Fruit fly (Drosophila melanogaster) whole organism, embryonic: Measurements from ENCODE around the gene Pis.
A peak's percentile ranks its signal among the peaks of the same experiment; 100 is the strongest.

Source experiments
- Aef1 ChIP-seq: fragments of 200-800 bp; sonication (Bioruptor generic); IDR thresholded peaks from 3 replicates; pipeline ENCODE4 v1.3.6; 2022; ENCODE audit warnings: missing biosample characterization, missing genetic modification characterization
- Antp ChIP-seq: fragments of 200-800 bp; sonication (Bioruptor generic); optimal IDR thresholded peaks from 3 replicates; lab custom pipeline; 2016; ENCODE audit warnings: missing biosample characterization, missing genetic modification characterization
- Blimp-1 ChIP-seq: fragments of 200-800 bp; sonication (Bioruptor generic); optimal IDR thresholded peaks from 3 replicates; lab custom pipeline; 2018; ENCODE audit warnings: missing biosample characterization, missing genetic modification characterization, mild to moderate bottlenecking, moderate library complexity, missing genetic modification reagents
- CG10267 ChIP-seq: fragments of 200-800 bp; sonication (Bioruptor generic); optimal IDR thresholded peaks from 2 replicates; lab custom pipeline; 2018; ENCODE audit warnings: missing biosample characterization, mild to moderate bottlenecking, missing genetic modification characterization, moderate library complexity
- CG14860 ChIP-seq: fragments of 200-800 bp; sonication (Bioruptor generic); IDR thresholded peaks from 3 replicates; pipeline ENCODE4 v1.3.6; 2022; ENCODE audit warnings: missing biosample characterization, missing genetic modification characterization; ENCODE audit not compliant: partially characterized antibody
- CG1602 ChIP-seq: fragments of 200-800 bp; sonication (Bioruptor generic); optimal IDR thresholded peaks from 3 replicates; lab custom pipeline; 2016; ENCODE audit warnings: missing biosample characterization, missing genetic modification characterization
- CG18011 ChIP-seq: fragments of 200-800 bp; sonication (Bioruptor generic); optimal IDR thresholded peaks from 2 replicates; lab custom pipeline; 2017; ENCODE audit warnings: missing biosample characterization, missing genetic modification characterization, mild to moderate bottlenecking, moderate library complexity, missing genotype
- CG18262 ChIP-seq: fragments of 200-800 bp; optimal IDR thresholded peaks from 3 replicates; lab custom pipeline; 2019; ENCODE audit warnings: missing biosample characterization, mild to moderate bottlenecking, missing genetic modification characterization, moderate library complexity
- CG2202 ChIP-seq: fragments of 200-800 bp; sonication (Bioruptor generic); optimal IDR thresholded peaks from 2 replicates; lab custom pipeline; 2018; ENCODE audit warnings: missing biosample characterization, mild to moderate bottlenecking, missing genetic modification characterization
- CG30403 ChIP-seq: fragments of 200-800 bp; sonication (Bioruptor generic); optimal IDR thresholded peaks from 3 replicates; lab custom pipeline; 2016; ENCODE audit warnings: missing biosample characterization, missing genetic modification characterization
- CG3163 ChIP-seq: fragments of 200-800 bp; sonication (Bioruptor generic); optimal IDR thresholded peaks from 3 replicates; lab custom pipeline; 2016; ENCODE audit warnings: missing biosample characterization, missing genetic modification characterization
- CG3726 ChIP-seq: fragments of 200-800 bp; sonication (Bioruptor generic); IDR thresholded peaks from 3 replicates; pipeline ENCODE4, ENCODE4 v1.3.6; 2022; ENCODE audit warnings: missing biosample characterization, missing genetic modification characterization
- CG4730 ChIP-seq: fragments of 200-800 bp; sonication (Bioruptor generic); IDR thresholded peaks from 2 replicates; pipeline ENCODE4 v1.3.6; 2022; ENCODE audit warnings: missing biosample characterization, missing genetic modification characterization
- CG6683 ChIP-seq: fragments of 200-800 bp; sonication (Bioruptor generic); optimal IDR thresholded peaks from 2 replicates; lab custom pipeline; 2017; ENCODE audit warnings: missing biosample characterization, mild to moderate bottlenecking, missing genetic modification characterization, missing genetic modification reagents
- CoRest ChIP-seq: fragments of 200-800 bp; sonication (Bioruptor generic); optimal IDR thresholded peaks from 3 replicates; lab custom pipeline; 2018; ENCODE audit warnings: missing biosample characterization, mild to moderate bottlenecking, missing genetic modification characterization, moderate library complexity
- Dref ChIP-seq: fragments of 200-800 bp; sonication (Bioruptor generic); IDR thresholded peaks from 2 replicates; pipeline ENCODE4 v1.3.6; 2022; ENCODE audit warnings: missing biosample characterization, missing genetic modification characterization
- Ets65A ChIP-seq: fragments of 200-800 bp; sonication (Bioruptor generic); peaks from one replicate; lab custom pipeline; 2016; ENCODE audit warnings: missing biosample characterization, missing genetic modification characterization
- HLHmδ ChIP-seq: fragments of 200-800 bp; sonication (Bioruptor generic); optimal IDR thresholded peaks from 2 replicates; lab custom pipeline; 2018; ENCODE audit warnings: missing biosample characterization, mild to moderate bottlenecking, missing genetic modification characterization, moderate library complexity
- HmgD ChIP-seq: fragments of 200-800 bp; sonication (Bioruptor generic); optimal IDR thresholded peaks from 3 replicates; lab custom pipeline; 2016; ENCODE audit warnings: missing biosample characterization, missing genetic modification characterization
- Max ChIP-seq: fragments of 200-800 bp; sonication (Bioruptor generic); optimal IDR thresholded peaks from 2 replicates; lab custom pipeline; 2016; ENCODE audit warnings: missing biosample characterization, mild to moderate bottlenecking, missing genetic modification characterization
- Med ChIP-seq: fragments of 200-800 bp; sonication (Bioruptor generic); peaks from one replicate; lab custom pipeline; 2016; ENCODE audit warnings: missing biosample characterization, missing genetic modification characterization, mild to moderate bottlenecking, inconsistent platforms, moderate library complexity
- Mrtf ChIP-seq: fragments of 200-800 bp; sonication (Bioruptor generic); IDR thresholded peaks from 3 replicates; pipeline ENCODE4 v1.3.6; 2022; ENCODE audit warnings: missing biosample characterization, missing genetic modification characterization
- Myb ChIP-seq: fragments of 200-800 bp; sonication (Bioruptor generic); optimal IDR thresholded peaks from 2 replicates; lab custom pipeline; 2016; ENCODE audit warnings: missing biosample characterization, missing genetic modification characterization
- Spps ChIP-seq: fragments of 200-800 bp; sonication (Bioruptor generic); optimal IDR thresholded peaks from 2 replicates; lab custom pipeline; 2018; ENCODE audit warnings: missing biosample characterization, mild to moderate bottlenecking, missing genetic modification characterization
- cato ChIP-seq: fragments of 200-800 bp; sonication (Bioruptor generic); optimal IDR thresholded peaks from 2 replicates; lab custom pipeline; 2016; ENCODE audit warnings: missing biosample characterization, missing genetic modification characterization, borderline replicate concordance
- chif ChIP-seq, 2 experiments: fragments of 200-800 bp; sonication (Bioruptor generic); optimal IDR thresholded peaks; 3 replicates each; lab custom pipeline; 2016; ENCODE audit warnings: missing biosample characterization in 2 of 2, missing genetic modification characterization in 2 of 2
- chn ChIP-seq: fragments of 200-800 bp; sonication (Bioruptor generic); optimal IDR thresholded peaks from 2 replicates; lab custom pipeline; 2016; ENCODE audit warnings: missing biosample characterization, missing genetic modification characterization
- dmrt99B ChIP-seq: fragments of 200-800 bp; sonication (Bioruptor generic); optimal IDR thresholded peaks from 2 replicates; lab custom pipeline; 2018; ENCODE audit warnings: missing biosample characterization, mild to moderate bottlenecking, missing genetic modification characterization, moderate library complexity
- dysf ChIP-seq: fragments of 200-800 bp; sonication (Bioruptor generic); IDR thresholded peaks from 3 replicates; pipeline ENCODE4 v1.3.6; 2022; ENCODE audit warnings: missing biosample characterization, missing genetic modification characterization
- ftz-f1 ChIP-seq: fragments of 200-800 bp; sonication (Bioruptor generic); optimal IDR thresholded peaks from 2 replicates; lab custom pipeline; 2016; ENCODE audit warnings: missing biosample characterization, missing genetic modification characterization
- gsb ChIP-seq: fragments of 200-800 bp; sonication (Bioruptor generic); IDR thresholded peaks from 2 replicates; pipeline ENCODE4 v1.3.6; 2022; ENCODE audit warnings: missing biosample characterization, missing genetic modification characterization
- gsb-n ChIP-seq: fragments of 200-800 bp; sonication (Bioruptor generic); optimal IDR thresholded peaks from 3 replicates; lab custom pipeline; 2018; ENCODE audit warnings: missing biosample characterization, mild to moderate bottlenecking, missing genetic modification characterization
- gt ChIP-seq: fragments of 200-800 bp; sonication (Bioruptor generic); IDR thresholded peaks from 2 replicates; pipeline ENCODE4 v1.3.6; 2022; ENCODE audit warnings: missing biosample characterization, missing genetic modification characterization
- ham ChIP-seq: fragments of 200-800 bp; sonication (Bioruptor generic); IDR thresholded peaks from 2 replicates; pipeline ENCODE4 v1.3.6; 2022; ENCODE audit warnings: missing biosample characterization, missing genetic modification characterization
- jumu ChIP-seq: fragments of 200-800 bp; sonication (Bioruptor generic); optimal IDR thresholded peaks from 3 replicates; lab custom pipeline; 2016; ENCODE audit warnings: missing biosample characterization, missing genetic modification characterization
- kni ChIP-seq: fragments of 200-800 bp; sonication (Bioruptor generic); optimal IDR thresholded peaks from 3 replicates; lab custom pipeline; 2017; ENCODE audit warnings: mild to moderate bottlenecking, missing biosample characterization, missing genetic modification reagents, missing genetic modification characterization
- mld ChIP-seq: fragments of 200-800 bp; sonication (Bioruptor generic); IDR thresholded peaks from 3 replicates; pipeline ENCODE4 v1.3.6; 2022; ENCODE audit warnings: missing biosample characterization, missing genetic modification characterization; ENCODE audit not compliant: partially characterized antibody
- nmo ChIP-seq: fragments of 200-800 bp; sonication (Bioruptor generic); optimal IDR thresholded peaks from 2 replicates; lab custom pipeline; 2018; ENCODE audit warnings: missing biosample characterization, mild to moderate bottlenecking, missing genetic modification characterization, moderate library complexity
- nom ChIP-seq: fragments of 200-800 bp; sonication (Bioruptor generic); optimal IDR thresholded peaks from 2 replicates; lab custom pipeline; 2017; ENCODE audit warnings: missing biosample characterization, missing genetic modification characterization, mild to moderate bottlenecking, moderate library complexity, missing genetic modification reagents
- pita ChIP-seq: fragments of 200-800 bp; sonication (Bioruptor generic); optimal IDR thresholded peaks from 2 replicates; lab custom pipeline; 2017; ENCODE audit warnings: missing biosample characterization, mild to moderate bottlenecking, missing genetic modification characterization
- repo ChIP-seq: fragments of 200-800 bp; sonication (Bioruptor generic); optimal IDR thresholded peaks from 2 replicates; lab custom pipeline; 2016; ENCODE audit warnings: missing biosample characterization, missing genetic modification characterization
- row ChIP-seq: fragments of 200-800 bp; sonication (Bioruptor generic); IDR thresholded peaks from 3 replicates; pipeline ENCODE4 v1.3.6; 2022; ENCODE audit warnings: missing biosample characterization, missing genetic modification characterization
- sc ChIP-seq, 3 experiments: fragments of >200 bp in 2 of 3; fragments of 200-800 bp in 1 of 3; sonication (Bioruptor generic) in 1 of 3; optimal IDR thresholded peaks; 2 replicates in 2 of 3; 3 replicates in 1 of 3; lab custom pipeline; 2017; ENCODE audit warnings: mild to moderate bottlenecking in 1 of 3, missing biosample characterization in 1 of 3, missing genetic modification characterization in 1 of 3, missing genetic modification reagents in 1 of 3
- sisA ChIP-seq: fragments of 200-800 bp; sonication (Bioruptor generic); IDR thresholded peaks from 2 replicates; pipeline ENCODE4 v1.3.6; 2022; ENCODE audit warnings: missing biosample characterization, missing genetic modification characterization
- ssp ChIP-seq: fragments of 200-800 bp; sonication (Bioruptor generic); IDR thresholded peaks from 2 replicates; pipeline ENCODE4 v1.3.6; 2022; ENCODE audit warnings: missing biosample characterization, missing genetic modification characterization
- stc ChIP-seq: fragments of 200-800 bp; sonication (Bioruptor generic); IDR thresholded peaks from 2 replicates; pipeline ENCODE4 v1.3.6; 2022; ENCODE audit warnings: missing biosample characterization, missing genetic modification characterization
- sug ChIP-seq: fragments of 200-800 bp; optimal IDR thresholded peaks from 2 replicates; lab custom pipeline; 2019; ENCODE audit warnings: missing biosample characterization, mild to moderate bottlenecking, missing genetic modification characterization, moderate library complexity
- tap ChIP-seq: fragments of 200-800 bp; optimal IDR thresholded peaks from 3 replicates; lab custom pipeline; 2019; ENCODE audit warnings: missing biosample characterization, mild to moderate bottlenecking, missing genetic modification characterization, moderate library complexity
- tna ChIP-seq: fragments of 200-800 bp; sonication (Bioruptor generic); IDR thresholded peaks from 2 replicates; pipeline ENCODE4 v1.3.6; 2022; ENCODE audit warnings: missing biosample characterization, missing genetic modification characterization; ENCODE audit not compliant: partially characterized antibody
- toy ChIP-seq: fragments of 200-800 bp; sonication (Bioruptor generic); IDR thresholded peaks from 2 replicates; pipeline ENCODE4 v1.3.6; 2022; ENCODE audit warnings: missing biosample characterization, missing genetic modification characterization
- wek ChIP-seq: fragments of 200-800 bp; sonication (Bioruptor generic); optimal IDR thresholded peaks from 3 replicates; lab custom pipeline; 2018; ENCODE audit warnings: missing biosample characterization, mild to moderate bottlenecking, missing genetic modification characterization, moderate library complexity

Pis gene

dm6 chrX:15712409-15712808 is 8.8 kb upstream of the Pis start, which contains the start of gene HUWE1 (continued):
- no peak for TF ChIP-seq CG2202 (tag; lab: Kevin White, UChicago)
- TF ChIP-seq HmgD (GFP tag; lab: Kevin White, UChicago), result peak; percentile 43
- no peak; the same call in 2 of the 3 replicates for TF ChIP-seq dysf (GFP tag; lab: Robert Waterston, UW)
- no peak for TF ChIP-seq pita (GFP tag; lab: Kevin White, UChicago)
- TF ChIP-seq row (GFP tag; lab: Robert Waterston, UW), result peak; percentile 71
- TF ChIP-seq CoRest (tag; lab: Kevin White, UChicago), result no peak
- 0 out of 2 replicates have a peak, but pooled peaks have one; percentile 18 for TF ChIP-seq ssp
- TF ChIP-seq ftz-f1, result no peak
- TF ChIP-seq Spps (tag; lab: Kevin White, UChicago), result no peak
- TF ChIP-seq ham (GFP tag; lab: Robert Waterston, UW), result no peak
- peak; percentile 57 for TF ChIP-seq Aef1
- TF ChIP-seq CG3726 (GFP tag; lab: Robert Waterston, UW), result no peak
- no peak for TF ChIP-seq Ets65A (GFP tag; lab: Kevin White, UChicago)
- TF ChIP-seq repo (GFP tag; lab: Kevin White, UChicago), result no peak
- peak; percentile 64 for TF ChIP-seq tna (GFP tag; lab: Robert Waterston, UW)
- peak; percentile 29 for TF ChIP-seq Max (GFP tag; lab: Kevin White, UChicago)
- peak; percentile 94 for TF ChIP-seq CG10267
- TF ChIP-seq Blimp-1 (GFP tag; lab: Kevin White, UChicago), result no peak
- no peak for TF ChIP-seq jumu (GFP tag; lab: Kevin White, UChicago)
- no peak for TF ChIP-seq CG4730 (GFP tag; lab: Robert Waterston, UW)
- TF ChIP-seq nmo, result peak; percentile 68
- no peak for TF ChIP-seq wek
- no peak for TF ChIP-seq CG18011 (GFP tag; lab: Kevin White, UChicago)
- TF ChIP-seq stc, result no peak
- peak; percentile 87 for TF ChIP-seq Med (GFP tag; lab: Kevin White, UChicago)
- TF ChIP-seq tap, result no peak
- no peak for TF ChIP-seq CG1602 (GFP tag; lab: Kevin White, UChicago)
- no peak for TF ChIP-seq sc (optimal IDR thresholded peaks at IDR 0.05; lab: Kevin White, UChicago)
- no peak for TF ChIP-seq sc (GFP tag; optimal IDR thresholded peaks at IDR 0.05; lab: Kevin White, UChicago)
- no peak for TF ChIP-seq sisA
- TF ChIP-seq Myb, result peak; percentile 61
- TF ChIP-seq chn (GFP tag; lab: Kevin White, UChicago), result no peak
- TF ChIP-seq gt (GFP tag; lab: Robert Waterston, UW), result no peak
- peak; percentile 32 for TF ChIP-seq nom (GFP tag; lab: Kevin White, UChicago)
- no peak for TF ChIP-seq CG30403 (GFP tag; lab: Kevin White, UChicago)
- TF ChIP-seq CG14860, result peak; percentile 60
- peak; percentile 33 for TF ChIP-seq CG3163 (GFP tag; lab: Kevin White, UChicago)
- no peak for TF ChIP-seq Mrtf (GFP tag; lab: Robert Waterston, UW)
- no peak for TF ChIP-seq dmrt99B (tag; lab: Kevin White, UChicago)
- peak; percentile 66; the same call in 2 of the 3 replicates for TF ChIP-seq mld (GFP tag; lab: Robert Waterston, UW)
- no peak for TF ChIP-seq gsb
- TF ChIP-seq HLHmδ, result no peak
- TF ChIP-seq CG6683, result no peak
- TF ChIP-seq kni (GFP tag; lab: Kevin White, UChicago), result no peak
- TF ChIP-seq chif (GFP tag; optimal IDR thresholded peaks at IDR 0.05; lab: Kevin White, UChicago), result no peak
- peak; percentile 82 for TF ChIP-seq Dref (GFP tag; lab: Robert Waterston, UW)
- no peak for TF ChIP-seq cato (GFP tag; lab: Kevin White, UChicago)
- TF ChIP-seq toy, result no peak
- TF ChIP-seq CG18262 (tag; lab: Kevin White, UChicago), result no peak
- TF ChIP-seq Antp (GFP tag; lab: Kevin White, UChicago), result no peak
- no peak for TF ChIP-seq sug (tag; lab: Kevin White, UChicago)
- no peak for TF ChIP-seq gsb-n (tag; lab: Kevin White, UChicago)
